Fruit fly (Drosophila melanogaster) whole organism, embryonic: ENCODE data around the gene pes.

ENCODE experiments used
- CG10321 ChIP-seq: fragments of 200-800 bp; sonication (Bioruptor generic); IDR thresholded peaks from 2 replicates; pipeline ENCODE4 v1.3.6; 2022; ENCODE audit warnings: missing biosample characterization, missing genetic modification characterization
- CG10431 ChIP-seq: fragments of 200-800 bp; sonication (Bioruptor generic); optimal IDR thresholded peaks from 3 replicates; lab custom pipeline; 2018; ENCODE audit warnings: missing biosample characterization, mild to moderate bottlenecking, missing genetic modification characterization
- CG11696 ChIP-seq: fragments of 200-800 bp; sonication (Bioruptor generic); IDR thresholded peaks from 2 replicates; pipeline ENCODE4 v1.3.6; 2022; ENCODE audit warnings: missing biosample characterization, missing genetic modification characterization
- CG12155 ChIP-seq: fragments of 200-800 bp; sonication (Bioruptor generic); optimal IDR thresholded peaks from 3 replicates; lab custom pipeline; 2016; ENCODE audit warnings: missing biosample characterization, missing genetic modification characterization
- CG14014 ChIP-seq: fragments of 200-800 bp; sonication (Bioruptor generic); IDR thresholded peaks from 2 replicates; pipeline ENCODE4 v1.3.6; 2022; ENCODE audit warnings: missing biosample characterization, missing genetic modification characterization
- CG1529 ChIP-seq: fragments of 200-800 bp; sonication (Bioruptor generic); optimal IDR thresholded peaks from 3 replicates; lab custom pipeline; 2018; ENCODE audit warnings: missing biosample characterization, missing genetic modification characterization
- CG15479 ChIP-seq: fragments of 200-800 bp; sonication (Bioruptor generic); optimal IDR thresholded peaks from 3 replicates; lab custom pipeline; 2019; ENCODE audit warnings: missing biosample characterization, mild to moderate bottlenecking, missing genetic modification characterization, moderate library complexity
- CG17912 ChIP-seq: fragments of 200-800 bp; sonication (Bioruptor generic); optimal IDR thresholded peaks from 2 replicates; lab custom pipeline; 2018; ENCODE audit warnings: missing biosample characterization, mild to moderate bottlenecking, missing genetic modification characterization
- CG18619 ChIP-seq: fragments of 200-800 bp; sonication (Bioruptor generic); optimal IDR thresholded peaks from 3 replicates; lab custom pipeline; 2017; ENCODE audit warnings: missing biosample characterization, mild to moderate bottlenecking, missing genetic modification characterization
- CG30403 ChIP-seq: fragments of 200-800 bp; sonication (Bioruptor generic); optimal IDR thresholded peaks from 3 replicates; lab custom pipeline; 2016; ENCODE audit warnings: missing biosample characterization, missing genetic modification characterization
- CG31441 ChIP-seq: fragments of 200-800 bp; sonication (Bioruptor generic); IDR thresholded peaks from 2 replicates; pipeline ENCODE4 v1.3.6; 2022; ENCODE audit warnings: missing biosample characterization, missing genetic modification characterization
- CG32767 ChIP-seq: fragments of 200-800 bp; sonication (Bioruptor generic); IDR thresholded peaks from 2 replicates; pipeline ENCODE4 v1.3.6; 2022; ENCODE audit warnings: missing biosample characterization, missing genetic modification characterization
- CG6654 ChIP-seq: fragments of 200-800 bp; sonication (Bioruptor generic); optimal IDR thresholded peaks from 2 replicates; lab custom pipeline; 2017; ENCODE audit warnings: missing biosample characterization, mild to moderate bottlenecking, missing genetic modification characterization
- CG6765 ChIP-seq: fragments of 200-800 bp; sonication (Bioruptor generic); optimal IDR thresholded peaks from 3 replicates; lab custom pipeline; 2017; ENCODE audit warnings: missing biosample characterization, mild to moderate bottlenecking, missing genetic modification characterization
- CG7556 ChIP-seq: fragments of 200-800 bp; sonication (Bioruptor generic); optimal IDR thresholded peaks from 2 replicates; lab custom pipeline; 2017; ENCODE audit warnings: missing biosample characterization, mild to moderate bottlenecking, missing genetic modification characterization
- CG7839 ChIP-seq: fragments of 200-800 bp; sonication (Bioruptor generic); optimal IDR thresholded peaks from 3 replicates; lab custom pipeline; 2018; ENCODE audit warnings: missing biosample characterization, mild to moderate bottlenecking, missing genetic modification characterization, moderate library complexity
- CG9817 ChIP-seq: fragments of 200-800 bp; sonication (Bioruptor generic); optimal IDR thresholded peaks from 2 replicates; lab custom pipeline; 2018; ENCODE audit warnings: missing biosample characterization, mild to moderate bottlenecking, missing genetic modification characterization, moderate library complexity
- CrebB ChIP-seq: fragments of 200-800 bp; sonication (Bioruptor generic); optimal IDR thresholded peaks from 3 replicates; lab custom pipeline; 2018; ENCODE audit warnings: missing biosample characterization, mild to moderate bottlenecking, missing genetic modification characterization
- Doc2 ChIP-seq: fragments of 200-800 bp; sonication (Bioruptor generic); IDR thresholded peaks from 2 replicates; pipeline ENCODE4 v1.3.6; 2022; ENCODE audit warnings: missing biosample characterization, missing genetic modification characterization
- Elba2 ChIP-seq: fragments of 200-800 bp; sonication (Bioruptor generic); optimal IDR thresholded peaks from 3 replicates; lab custom pipeline; 2016; ENCODE audit warnings: missing biosample characterization, missing genetic modification characterization
- HmgZ ChIP-seq: fragments of 200-800 bp; sonication (Bioruptor generic); optimal IDR thresholded peaks from 2 replicates; lab custom pipeline; 2018; ENCODE audit warnings: missing biosample characterization, mild to moderate bottlenecking, missing genetic modification characterization
- Kr ChIP-seq: fragments of 200-800 bp; sonication (Bioruptor generic); optimal IDR thresholded peaks from 2 replicates; lab custom pipeline; 2017; ENCODE audit warnings: missing biosample characterization, mild to moderate bottlenecking, missing genetic modification characterization
- Lhr ChIP-seq: fragments of 200-800 bp; sonication (Bioruptor generic); optimal IDR thresholded peaks from 3 replicates; lab custom pipeline; 2017; ENCODE audit warnings: mild to moderate bottlenecking, missing biosample characterization, missing genetic modification reagents, missing genetic modification characterization
- MESR4 ChIP-seq: fragments of 200-800 bp; sonication (Bioruptor generic); optimal IDR thresholded peaks from 2 replicates; lab custom pipeline; 2018; ENCODE audit warnings: missing biosample characterization, mild to moderate bottlenecking, missing genetic modification characterization, moderate library complexity
- MTF-1 ChIP-seq: fragments of 200-800 bp; sonication (Bioruptor generic); optimal IDR thresholded peaks from 2 replicates; lab custom pipeline; 2018; ENCODE audit warnings: missing biosample characterization, mild to moderate bottlenecking, missing genetic modification characterization, borderline replicate concordance
- Meics ChIP-seq: fragments of 200-800 bp; sonication (Bioruptor generic); optimal IDR thresholded peaks from 2 replicates; lab custom pipeline; 2017; ENCODE audit warnings: missing biosample characterization, mild to moderate bottlenecking, missing genetic modification characterization
- Poxn ChIP-seq: fragments of 200-800 bp; sonication (Bioruptor generic); IDR thresholded peaks from 2 replicates; pipeline ENCODE4 v1.3.6; 2022; ENCODE audit warnings: missing biosample characterization, missing genetic modification characterization
- Rx ChIP-seq: fragments of 200-800 bp; sonication (Bioruptor generic); IDR thresholded peaks from 2 replicates; pipeline ENCODE4 v1.3.6; 2022; ENCODE audit warnings: missing biosample characterization, missing genetic modification characterization
- Spps ChIP-seq: fragments of 200-800 bp; sonication (Bioruptor generic); optimal IDR thresholded peaks from 2 replicates; lab custom pipeline; 2018; ENCODE audit warnings: missing biosample characterization, mild to moderate bottlenecking, missing genetic modification characterization
- Ssrp ChIP-seq: fragments of 200-800 bp; sonication (Bioruptor generic); optimal IDR thresholded peaks from 2 replicates; lab custom pipeline; 2018; ENCODE audit warnings: missing biosample characterization, mild to moderate bottlenecking, missing genetic modification characterization, moderate library complexity
- Xbp1 ChIP-seq: fragments of 200-800 bp; sonication (Bioruptor generic); optimal IDR thresholded peaks from 3 replicates; lab custom pipeline; 2016; ENCODE audit warnings: missing biosample characterization, mild to moderate bottlenecking, missing genetic modification characterization
- aop ChIP-seq: fragments of 200-800 bp; sonication (Bioruptor generic); IDR thresholded peaks from 2 replicates; pipeline ENCODE4 v1.3.6; 2022; ENCODE audit warnings: missing biosample characterization, missing genetic modification characterization
- bcd ChIP-seq: fragments of 200-800 bp; sonication (Bioruptor generic); optimal IDR thresholded peaks from 2 replicates; lab custom pipeline; 2017; ENCODE audit warnings: missing biosample characterization, mild to moderate bottlenecking, missing genetic modification characterization
- cad ChIP-seq: fragments of >200 bp; optimal IDR thresholded peaks from 2 replicates; lab custom pipeline; 2017; ENCODE audit warnings: missing biosample characterization, missing genetic modification characterization
- croc ChIP-seq: fragments of 200-800 bp; sonication (Bioruptor generic); conservative IDR thresholded peaks from 3 replicates; pipeline ENCODE4 v1.3.6; 2022; ENCODE audit warnings: missing biosample characterization, missing genetic modification characterization
- disco-r ChIP-seq: fragments of 200-800 bp; sonication (Bioruptor generic); optimal IDR thresholded peaks from 2 replicates; lab custom pipeline; 2016; ENCODE audit warnings: missing biosample characterization, missing genetic modification characterization
- dpn ChIP-seq, 2 experiments: fragments of 200-800 bp; sonication (Bioruptor generic); optimal IDR thresholded peaks; 3 replicates each; lab custom pipeline; 2016; ENCODE audit warnings: missing biosample characterization in 2 of 2, missing genetic modification characterization in 2 of 2
- gce ChIP-seq: fragments of 200-800 bp; sonication (Bioruptor generic); IDR thresholded peaks from 3 replicates; pipeline ENCODE4 v1.3.6; 2022; ENCODE audit warnings: missing biosample characterization, missing genetic modification characterization
- insv ChIP-seq, 2 experiments: fragments of 200-800 bp; sonication (Bioruptor generic); optimal IDR thresholded peaks; 3 replicates each; lab custom pipeline; 2016 to 2018; ENCODE audit warnings: missing biosample characterization in 2 of 2, missing genetic modification characterization in 2 of 2
- mld ChIP-seq: fragments of 200-800 bp; sonication (Bioruptor generic); IDR thresholded peaks from 3 replicates; pipeline ENCODE4 v1.3.6; 2022; ENCODE audit warnings: missing biosample characterization, missing genetic modification characterization; ENCODE audit not compliant: partially characterized antibody
- onecut ChIP-seq: fragments of 200-800 bp; sonication (Bioruptor generic); IDR thresholded peaks from 2 replicates; pipeline ENCODE4 v1.3.6; 2022; ENCODE audit warnings: missing biosample characterization, missing genetic modification characterization
- p53 ChIP-seq: fragments of 200-800 bp; sonication (Bioruptor generic); optimal IDR thresholded peaks from 2 replicates; lab custom pipeline; 2016; ENCODE audit warnings: missing biosample characterization, missing genetic modification characterization
- pan ChIP-seq, 4 experiments: fragments of >200 bp in 3 of 4; fragments of 200-800 bp in 1 of 4; sonication (Bioruptor generic) in 1 of 4; optimal IDR thresholded peaks in 3 of 4; IDR thresholded peaks in 1 of 4; 2 replicates each; pipeline versions ENCODE4 v1.3.6 to Lab custom; 2017 to 2022; ENCODE audit warnings: missing biosample characterization in 2 of 4, missing genetic modification characterization in 2 of 4, mixed read lengths in 1 of 4
- pb ChIP-seq: fragments of 200-800 bp; sonication (Bioruptor generic); optimal IDR thresholded peaks from 3 replicates; lab custom pipeline; 2016; ENCODE audit warnings: missing biosample characterization, missing genetic modification characterization
- peb ChIP-seq: fragments of 200-800 bp; sonication (Bioruptor generic); IDR thresholded peaks from 2 replicates; pipeline ENCODE4 v1.3.6; 2022; ENCODE audit warnings: missing biosample characterization, missing genetic modification characterization
- pum ChIP-seq: fragments of 200-800 bp; sonication (Bioruptor generic); optimal IDR thresholded peaks from 2 replicates; lab custom pipeline; 2016; ENCODE audit warnings: missing biosample characterization, missing genetic modification characterization
- pzg ChIP-seq: fragments of 200-800 bp; sonication (Bioruptor generic); optimal IDR thresholded peaks from 3 replicates; lab custom pipeline; 2018; ENCODE audit warnings: missing biosample characterization, mild to moderate bottlenecking, missing genetic modification characterization, moderate library complexity
- scrt ChIP-seq: fragments of 200-800 bp; sonication (Bioruptor generic); optimal IDR thresholded peaks from 2 replicates; lab custom pipeline; 2018; ENCODE audit warnings: missing biosample characterization, mild to moderate bottlenecking, missing genetic modification characterization, moderate library complexity
- shn ChIP-seq: fragments of 200-800 bp; sonication (Bioruptor generic); optimal IDR thresholded peaks from 3 replicates; lab custom pipeline; 2016; ENCODE audit warnings: missing biosample characterization, missing genetic modification characterization
- tna ChIP-seq: fragments of 200-800 bp; sonication (Bioruptor generic); IDR thresholded peaks from 2 replicates; pipeline ENCODE4 v1.3.6; 2022; ENCODE audit warnings: missing biosample characterization, missing genetic modification characterization; ENCODE audit not compliant: partially characterized antibody

pes gene

dm6 chr2L:8029160-8029852 is 35.3 kb upstream of the pes start, which contains the start of gene baf (continued):
- TF ChIP-seq CG10431 (GFP tag; lab: Kevin White, UChicago): no peak
- TF ChIP-seq CG32767 (GFP tag; lab: Robert Waterston, UW): no peak
- TF ChIP-seq croc (GFP tag; lab: Robert Waterston, UW): no peak
- TF ChIP-seq Lhr (GFP tag; lab: Kevin White, UChicago): peak; percentile 60
- TF ChIP-seq MESR4 (GFP tag; lab: Kevin White, UChicago): peak; percentile 71
- peak; percentile 61 for TF ChIP-seq pzg
- no peak for TF ChIP-seq p53
- TF ChIP-seq CG18619 (GFP tag; lab: Kevin White, UChicago): no peak
- TF ChIP-seq CG30403 (GFP tag; lab: Kevin White, UChicago): no peak
- no peak for TF ChIP-seq pum (GFP tag; lab: Kevin White, UChicago)
- TF ChIP-seq dpn (GFP tag; optimal IDR thresholded peaks at IDR 0.05; lab: Kevin White, UChicago): no peak
- TF ChIP-seq onecut: no peak
- no peak for TF ChIP-seq mld (GFP tag; lab: Robert Waterston, UW)
- TF ChIP-seq CG17912 (GFP tag; lab: Kevin White, UChicago): no peak
- no peak for TF ChIP-seq CG6765 (GFP tag; lab: Kevin White, UChicago)
- TF ChIP-seq Ssrp: no peak
- TF ChIP-seq scrt (GFP tag; lab: Kevin White, UChicago): no peak
- no peak for TF ChIP-seq CG12155 (GFP tag; lab: Kevin White, UChicago)
- no peak for TF ChIP-seq CG6654 (GFP tag; lab: Kevin White, UChicago)
- peak; percentile 47 for TF ChIP-seq CG15479
- no peak for TF ChIP-seq gce (GFP tag; lab: Robert Waterston, UW)
- TF ChIP-seq tna (GFP tag; lab: Robert Waterston, UW): peak; percentile 14; the same call in 1 of the 2 replicates
- TF ChIP-seq CG1529: no peak
- no peak for TF ChIP-seq CG31441 (GFP tag; lab: Robert Waterston, UW)
- TF ChIP-seq Poxn: no peak
- TF ChIP-seq CG7839 (tag; lab: Kevin White, UChicago): no peak
- TF ChIP-seq bcd (GFP tag; lab: Kevin White, UChicago): no peak
- TF ChIP-seq disco-r (GFP tag; lab: Kevin White, UChicago): no peak
- no peak for TF ChIP-seq pan (optimal IDR thresholded peaks at IDR 0.05; lab: Kevin White, UChicago)
- no peak for TF ChIP-seq pan (GFP tag; optimal IDR thresholded peaks at IDR 0.05 in 1 of 2, IDR thresholded peaks at IDR 0.05 in 1 of 2)
- no peak for TF ChIP-seq CrebB (tag; lab: Kevin White, UChicago)
- no peak for TF ChIP-seq CG7556 (GFP tag; lab: Kevin White, UChicago)
- no peak for TF ChIP-seq CG14014 (GFP tag; lab: Robert Waterston, UW)
- TF ChIP-seq Doc2 (GFP tag; lab: Robert Waterston, UW): no peak
- TF ChIP-seq MTF-1 (GFP tag; lab: Kevin White, UChicago): no peak
- TF ChIP-seq Kr (GFP tag; lab: Kevin White, UChicago): no peak
- no peak for TF ChIP-seq Meics
- TF ChIP-seq Spps (tag; lab: Kevin White, UChicago): no peak
- TF ChIP-seq insv (GFP tag; optimal IDR thresholded peaks at IDR 0.05; lab: Kevin White, UChicago): no peak
- no peak for TF ChIP-seq pb (GFP tag; lab: Kevin White, UChicago)
- TF ChIP-seq aop: no peak
- TF ChIP-seq Elba2 (GFP tag; lab: Kevin White, UChicago): no peak
- no peak for TF ChIP-seq CG10321 (GFP tag; lab: Robert Waterston, UW)
- peak; percentile 10 for TF ChIP-seq HmgZ (tag; lab: Kevin White, UChicago)
- no peak for TF ChIP-seq cad (GFP tag; lab: Kevin White, UChicago)
- TF ChIP-seq peb (GFP tag; lab: Robert Waterston, UW): no peak
- no peak for TF ChIP-seq shn (GFP tag; lab: Kevin White, UChicago)
- TF ChIP-seq CG9817: no peak
- TF ChIP-seq Rx (GFP tag; lab: Robert Waterston, UW): no peak
- peak; percentile 89 for TF ChIP-seq Xbp1 (GFP tag; lab: Kevin White, UChicago)
- TF ChIP-seq CG11696: no peak
